Worm (Caenorhabditis elegans) whole organism, L4/young adult: ENCODE data around the gene abch-1.

Experiments
- W03F9.2 ChIP-seq: fragments of 150-350 bp; optimal IDR thresholded peaks from 2 replicates; lab custom pipeline; 2014; ENCODE audit warnings: missing biosample characterization, missing genetic modification characterization
- him-1 ChIP-seq: sonication (generic microtip); optimal IDR thresholded peaks from 2 replicates; lab custom pipeline; 2016; ENCODE audit warnings: missing genotype, missing genetic modification reagents, missing genetic modification characterization, missing compliant biosample characterization

ce11 chrII:6521316-6521715 lies 10.1 kb downstream of the abch-1 start, which contains the start of gene toe-2:
- TF ChIP-seq him-1 (tag; lab: Kevin White, UChicago) (no peak), W03F9.2 (tag; lab: Kevin White, UChicago) (no peak)
